Worm (Caenorhabditis elegans) whole organism, midembryonic: Measurements from ENCODE around the gene F08F8.10.

Source experiments
- T22C8.4 ChIP-seq: fragments of 200-800 bp; sonication (Bioruptor generic); IDR thresholded peaks from 2 replicates; pipeline ENCODE4 v1.3.6; 2022; ENCODE audit warnings: missing genetic modification characterization, missing compliant biosample characterization
- flt-1 ChIP-seq: fragments of 200-800 bp; sonication (Bioruptor generic); IDR thresholded peaks from 2 replicates; pipeline ENCODE4 v1.3.6; 2022; ENCODE audit warnings: missing genetic modification characterization, missing compliant biosample characterization
- klf-2 ChIP-seq: fragments of 200-800 bp; sonication (Bioruptor generic); conservative IDR thresholded peaks from 2 replicates; pipeline ENCODE4 v1.3.6; 2022; ENCODE audit warnings: missing genetic modification reagents, missing genetic modification characterization, missing compliant biosample characterization
- tab-1 ChIP-seq: fragments of 200-800 bp; sonication (Bioruptor generic); IDR thresholded peaks from 2 replicates; pipeline ENCODE4 v1.3.6; 2022; ENCODE audit warnings: missing genetic modification characterization, missing compliant biosample characterization
- ztf-23 ChIP-seq: fragments of 200-800 bp; sonication (Bioruptor generic); IDR thresholded peaks from 2 replicates; pipeline ENCODE4 v1.3.6; 2022; ENCODE audit warnings: missing genetic modification reagents, missing genetic modification characterization, missing compliant biosample characterization
- ztf-29 ChIP-seq: fragments of 200-800 bp; sonication (Bioruptor generic); IDR thresholded peaks from 2 replicates; pipeline ENCODE4 v1.3.6; 2022; ENCODE audit warnings: missing genetic modification reagents, missing genetic modification characterization, missing compliant biosample characterization

DNA sequence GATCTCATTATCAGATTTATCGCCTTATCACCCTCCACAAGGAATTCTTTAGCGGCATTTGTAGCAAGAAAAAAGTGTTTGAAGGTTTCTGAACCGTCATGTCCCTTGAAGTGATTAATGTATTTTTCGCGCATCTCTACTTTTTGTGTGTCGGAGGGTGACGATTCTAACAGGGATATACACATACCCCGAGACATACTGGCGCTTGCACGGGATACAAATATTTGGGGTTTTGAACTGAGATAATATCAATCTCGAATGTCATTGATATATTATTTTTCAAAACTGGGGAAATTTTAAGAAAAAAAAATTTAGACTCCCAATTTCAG, 51.6 kb downstream of the F08F8.10 start:
- TF ChIP-seq T22C8.4 (GFP tag; lab: Robert Waterston, UW) (no peak), flt-1 (no peak), ztf-23 (no peak), klf-2 (GFP tag; lab: Robert Waterston, UW) (no peak), ztf-29 (no peak), tab-1 (GFP tag; lab: Robert Waterston, UW) (no peak)
